Worm (Caenorhabditis elegans) whole organism, late embryonic: ENCODE results near the gene vps-52.

Experiments
- ama-1 ChIP-seq: fragments of 150-350 bp; optimal IDR thresholded peaks from 2 replicates; lab custom pipeline; 2014
- ets-4 ChIP-seq: sonication (generic microtip); optimal IDR thresholded peaks from 2 replicates; lab custom pipeline; 2016; ENCODE audit warnings: missing genetic modification characterization, missing compliant biosample characterization
- lim-6 ChIP-seq: sonication (generic microtip); optimal IDR thresholded peaks from 2 replicates; lab custom pipeline; 2016; ENCODE audit warnings: missing genetic modification characterization, missing compliant biosample characterization
- nhr-11 ChIP-seq: fragments of 150-350 bp; optimal IDR thresholded peaks from 2 replicates; lab custom pipeline; 2014; ENCODE audit warnings: missing biosample characterization, missing genetic modification characterization
- pha-4 ChIP-seq: fragments of 150-350 bp; optimal IDR thresholded peaks from 2 replicates; lab custom pipeline; 2018; ENCODE audit warnings: missing biosample characterization, missing genetic modification reagents, missing genetic modification characterization

- no peak for TF ChIP-seq lim-6 (tag; lab: Kevin White, UChicago)
- no peak for TF ChIP-seq pha-4 (tag; lab: Kevin White, UChicago)
- TF ChIP-seq ets-4 (tag; lab: Kevin White, UChicago) = no peak
- no peak for TF ChIP-seq ama-1 (lab: Kevin White, UChicago)
- no peak for TF ChIP-seq nhr-11 (tag; lab: Kevin White, UChicago)
Observed at ce11 chrX:7546509-7546908, 18.6 kb upstream of the vps-52 start, which contains the start of gene col-174.
